Fruit fly (Drosophila melanogaster): Measurements from ENCODE around the gene Ilp2.

The Ilp2 gene

DNA sequence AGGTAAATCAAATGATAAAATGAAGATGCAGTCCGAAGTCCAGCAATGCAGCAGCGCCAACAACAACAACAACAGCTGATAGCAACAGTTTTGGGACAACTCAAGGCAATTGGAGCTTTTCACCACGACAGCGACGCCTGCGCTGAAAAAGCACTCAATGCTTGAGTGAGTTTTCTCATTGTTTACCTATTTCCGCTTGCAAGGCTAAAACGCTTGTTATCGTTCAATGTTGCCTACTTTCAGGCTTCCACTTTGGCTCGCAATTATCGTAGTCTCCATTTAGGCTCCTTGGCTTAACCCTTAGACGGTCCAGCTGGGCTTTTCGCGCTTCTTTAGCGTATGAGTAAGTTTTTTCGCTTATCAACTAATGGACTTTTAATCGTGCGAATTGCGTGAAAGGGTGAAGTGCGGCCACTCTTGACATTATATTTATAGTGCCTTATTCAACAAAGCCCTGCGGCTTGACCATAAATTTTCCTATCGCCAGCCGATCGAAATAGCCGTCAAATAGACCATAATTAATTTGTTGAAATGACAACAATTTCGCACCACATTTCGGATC lies 37.4 kb upstream of the Ilp2 start (continued):
- peak; percentile 2 for TF ChIP-seq Sox102F (GFP tag; optimal IDR thresholded peaks at IDR 0.05)
- no peak for TF ChIP-seq CG6792 (GFP tag; optimal IDR thresholded peaks at IDR 0.05)
- peak; percentile 48 for TF ChIP-seq CG3919 (GFP tag; optimal IDR thresholded peaks at IDR 0.05)
- TF ChIP-seq Hr38 (GFP tag; optimal IDR thresholded peaks at IDR 0.05) = no peak
- TF ChIP-seq CG8632 (GFP tag; optimal IDR thresholded peaks at IDR 0.05) = no peak
- TF ChIP-seq acj6 (GFP tag; optimal IDR thresholded peaks at IDR 0.05) = no peak
- no peak for TF ChIP-seq Ets21C (GFP tag; optimal IDR thresholded peaks at IDR 0.05)
- TF ChIP-seq spab (GFP tag; optimal IDR thresholded peaks at IDR 0.05) = no peak
- TF ChIP-seq CG9139 (GFP tag; optimal IDR thresholded peaks at IDR 0.05) = no peak
- peak; percentile 44 for TF ChIP-seq net (GFP tag; optimal IDR thresholded peaks at IDR 0.05)
- TF ChIP-seq Sox15 (GFP tag; optimal IDR thresholded peaks at IDR 0.05) = no peak
- no peak for TF ChIP-seq Eip75B (GFP tag; optimal IDR thresholded peaks at IDR 0.05)
- TF ChIP-seq fkh (GFP tag; optimal IDR thresholded peaks at IDR 0.05) = peak; percentile 85
- TF ChIP-seq topi (GFP tag; optimal IDR thresholded peaks at IDR 0.05) = no peak
- peak; percentile 42; the same call in 1 of the 3 replicates for TF ChIP-seq CG8119 (GFP tag; IDR thresholded peaks at IDR 0.05)
- no peak for TF ChIP-seq esn (GFP tag; optimal IDR thresholded peaks at IDR 0.05)
- TF ChIP-seq cyc (GFP tag; optimal IDR thresholded peaks at IDR 0.05) = no peak
- no peak for TF ChIP-seq Hr4 (GFP tag; optimal IDR thresholded peaks at IDR 0.05)
- peak; percentile 75 for TF ChIP-seq CG6276 (GFP tag; optimal IDR thresholded peaks at IDR 0.05)
- no peak for TF ChIP-seq Blimp-1 (GFP tag; optimal IDR thresholded peaks at IDR 0.05)
- TF ChIP-seq Lpt (GFP tag; optimal IDR thresholded peaks at IDR 0.05) = no peak
- TF ChIP-seq CG34406 (GFP tag; optimal IDR thresholded peaks at IDR 0.05) = no peak
- no peak for TF ChIP-seq Smox (GFP tag; optimal IDR thresholded peaks at IDR 0.05)
- no peak for TF ChIP-seq fd59A (GFP tag; optimal IDR thresholded peaks at IDR 0.05)
- TF ChIP-seq achi (GFP tag; optimal IDR thresholded peaks at IDR 0.05) = peak; percentile 9
- no peak for TF ChIP-seq CG3032 (tag; optimal IDR thresholded peaks at IDR 0.05)
- no peak for TF ChIP-seq Met (GFP tag; optimal IDR thresholded peaks at IDR 0.05)
- peak; percentile 87 for TF ChIP-seq Eip78C (GFP tag)
- TF ChIP-seq Sox14 (GFP tag; optimal IDR thresholded peaks at IDR 0.05) = peak; percentile 14
- no peak for TF ChIP-seq CG1621 (tag; optimal IDR thresholded peaks at IDR 0.05)

- TF ChIP-seq topi (GFP tag; optimal IDR thresholded peaks at IDR 0.05) (peak; percentile 21), vri (GFP tag; optimal IDR thresholded peaks at IDR 0.05) (peak; percentile 70), CG31627 (GFP tag; optimal IDR thresholded peaks at IDR 0.05) (no peak), Eip75B (GFP tag; optimal IDR thresholded peaks at IDR 0.05) (peak; percentile 2), CG6792 (GFP tag; optimal IDR thresholded peaks at IDR 0.05) (no peak), net (GFP tag; optimal IDR thresholded peaks at IDR 0.05) (no peak), acj6 (GFP tag; optimal IDR thresholded peaks at IDR 0.05) (no peak), Hr4 (GFP tag; optimal IDR thresholded peaks at IDR 0.05) (no peak), ss (GFP tag; optimal IDR thresholded peaks at IDR 0.05) (peak in 1 of 2 experiments; percentile 67), CG8119 (GFP tag; IDR thresholded peaks at IDR 0.05) (0 out of 3 replicates have a peak, but pooled peaks have one; percentile 21), CG11294 (GFP tag; IDR thresholded peaks at IDR 0.05) (no peak), CG1621 (tag; optimal IDR thresholded peaks at IDR 0.05) (peak; percentile 82), esn (GFP tag; optimal IDR thresholded peaks at IDR 0.05) (peak; percentile 34), CG8319 (GFP tag; optimal IDR thresholded peaks at IDR 0.05) (no peak), CG11762 (GFP tag; optimal IDR thresholded peaks at IDR 0.05; ENCODE audit: insufficient read depth) (no peak), CG3919 (GFP tag; optimal IDR thresholded peaks at IDR 0.05) (peak; percentile 15), cyc (GFP tag; optimal IDR thresholded peaks at IDR 0.05) (no peak), salr (GFP tag; optimal IDR thresholded peaks at IDR 0.05) (no peak), CG9139 (GFP tag; optimal IDR thresholded peaks at IDR 0.05) (no peak), CG11902 (GFP tag; optimal IDR thresholded peaks at IDR 0.05) (no peak), fd85E (GFP tag; optimal IDR thresholded peaks at IDR 0.05) (no peak), fd59A (GFP tag; optimal IDR thresholded peaks at IDR 0.05) (no peak), svp (GFP tag) (peak; percentile 60), CG6854 (GFP tag; optimal IDR thresholded peaks at IDR 0.05) (peak; percentile 57), CG3032 (tag; optimal IDR thresholded peaks at IDR 0.05) (no peak), CG6808 (GFP tag; optimal IDR thresholded peaks at IDR 0.05) (no peak), Eip78C (GFP tag) (peak; percentile 69), Sox102F (GFP tag; optimal IDR thresholded peaks at IDR 0.05) (peak; percentile 47), CG10669 (GFP tag; optimal IDR thresholded peaks at IDR 0.05) (no peak), Lpt (GFP tag; optimal IDR thresholded peaks at IDR 0.05) (no peak), Hr38 (GFP tag; optimal IDR thresholded peaks at IDR 0.05) (no peak), pdm3 (GFP tag; optimal IDR thresholded peaks at IDR 0.05) (no peak), dsx (GFP tag; optimal IDR thresholded peaks at IDR 0.05; ENCODE audit: poor library complexity, severe bottlenecking) (peak; percentile 52), CG6163 (GFP tag; IDR thresholded peaks at IDR 0.05) (peak; percentile 71; the same call in 2 of the 3 replicates), Hr39 (GFP tag; optimal IDR thresholded peaks at IDR 0.05) (no peak)
Observed at dm6 chr3L:9763389-9763917, 36.0 kb upstream of the Ilp2 start, which contains the start of gene Ae2. Ae2 (plus strand) TSS chr3L:9763544.
